Fruit fly (Drosophila melanogaster) whole organism, prepupa: ENCODE data around the gene CG6569.

Experiments
- CG10631 ChIP-seq: fragments of 200-800 bp; sonication (Bioruptor generic); optimal IDR thresholded peaks from 2 replicates; lab custom pipeline; 2016; ENCODE audit warnings: missing biosample characterization, missing genetic modification characterization
- CG11294 ChIP-seq: fragments of 200-800 bp; sonication (Bioruptor generic); IDR thresholded peaks from 2 replicates; pipeline ENCODE4 v1.3.6; 2022; ENCODE audit warnings: missing biosample characterization, missing genetic modification characterization
- CG11762 ChIP-seq: fragments of 200-800 bp; sonication (Bioruptor generic); optimal IDR thresholded peaks from 3 replicates; lab custom pipeline; 2016; ENCODE audit warnings: missing biosample characterization, missing genetic modification characterization; ENCODE audit not compliant: insufficient read depth
- CG11902 ChIP-seq: fragments of 200-800 bp; sonication (Bioruptor generic); optimal IDR thresholded peaks from 3 replicates; lab custom pipeline; 2016; ENCODE audit warnings: missing biosample characterization, missing genetic modification characterization
- CG15336 ChIP-seq: fragments of 200-800 bp; sonication (Bioruptor generic); IDR thresholded peaks from 2 replicates; pipeline ENCODE4 v1.3.6; 2022; ENCODE audit warnings: missing biosample characterization, missing genetic modification characterization
- CG16779 ChIP-seq: fragments of 200-800 bp; sonication (Bioruptor generic); optimal IDR thresholded peaks from 3 replicates; lab custom pipeline; 2017; ENCODE audit warnings: missing biosample characterization, mild to moderate bottlenecking, missing genetic modification characterization
- CG3032 ChIP-seq: fragments of 200-800 bp; optimal IDR thresholded peaks from 2 replicates; lab custom pipeline; 2019; ENCODE audit warnings: missing biosample characterization, mild to moderate bottlenecking, missing genetic modification characterization, moderate library complexity
- CG32006 ChIP-seq: fragments of 200-800 bp; sonication (Bioruptor generic); optimal IDR thresholded peaks from 3 replicates; lab custom pipeline; 2017; ENCODE audit warnings: missing biosample characterization, mild to moderate bottlenecking, missing genetic modification characterization
- CG34406 ChIP-seq: fragments of 200-800 bp; sonication (Bioruptor generic); optimal IDR thresholded peaks from 3 replicates; lab custom pipeline; 2016; ENCODE audit warnings: missing biosample characterization, missing genetic modification characterization
- CG3919 ChIP-seq: fragments of 200-800 bp; sonication (Bioruptor generic); optimal IDR thresholded peaks from 3 replicates; lab custom pipeline; 2016; ENCODE audit warnings: missing biosample characterization, missing genetic modification characterization
- CG6163 ChIP-seq: fragments of 200-800 bp; sonication (Bioruptor generic); IDR thresholded peaks from 3 replicates; pipeline ENCODE4 v1.3.6; 2022; ENCODE audit warnings: missing biosample characterization, missing genetic modification characterization
- CG6276 ChIP-seq: fragments of 200-800 bp; sonication (Bioruptor generic); optimal IDR thresholded peaks from 2 replicates; lab custom pipeline; 2017; ENCODE audit warnings: missing biosample characterization, mild to moderate bottlenecking, missing genetic modification characterization
- CG6792 ChIP-seq: fragments of 200-800 bp; sonication (Bioruptor generic); optimal IDR thresholded peaks from 3 replicates; lab custom pipeline; 2016; ENCODE audit warnings: missing biosample characterization, missing genetic modification characterization
- CG6808 ChIP-seq: fragments of 200-800 bp; sonication (Bioruptor generic); optimal IDR thresholded peaks from 3 replicates; lab custom pipeline; 2017; ENCODE audit warnings: missing biosample characterization, missing genetic modification characterization, mild to moderate bottlenecking, moderate library complexity, missing genetic modification reagents
- CG7368 ChIP-seq: fragments of 200-800 bp; sonication (Bioruptor generic); optimal IDR thresholded peaks from 3 replicates; lab custom pipeline; 2016; ENCODE audit warnings: missing biosample characterization, missing genetic modification characterization
- CG8119 ChIP-seq: fragments of 200-800 bp; sonication (Bioruptor generic); IDR thresholded peaks from 3 replicates; pipeline ENCODE4 v1.3.6; 2022; ENCODE audit warnings: missing biosample characterization, missing genetic modification characterization
- CG8632 ChIP-seq: fragments of 200-800 bp; sonication (Bioruptor generic); optimal IDR thresholded peaks from 3 replicates; lab custom pipeline; 2016; ENCODE audit warnings: missing biosample characterization, missing genetic modification characterization
- Eip75B ChIP-seq: fragments of 200-800 bp; sonication (Bioruptor generic); optimal IDR thresholded peaks from 3 replicates; lab custom pipeline; 2016; ENCODE audit warnings: missing biosample characterization, missing genetic modification characterization
- Eip78C ChIP-seq: fragments of 200-800 bp; sonication (Bioruptor generic); peaks from one replicate; lab custom pipeline; 2016; ENCODE audit warnings: missing biosample characterization, missing genetic modification characterization
- Eip93F ChIP-seq: fragments of 200-800 bp; sonication (Bioruptor generic); optimal IDR thresholded peaks from 2 replicates; lab custom pipeline; 2016; ENCODE audit warnings: missing biosample characterization, mild to moderate bottlenecking, missing genetic modification characterization
- Ets21C ChIP-seq: fragments of 200-800 bp; sonication (Bioruptor generic); optimal IDR thresholded peaks from 3 replicates; lab custom pipeline; 2016; ENCODE audit warnings: missing biosample characterization, missing genetic modification characterization
- Gug ChIP-seq: fragments of 200-800 bp; sonication (Bioruptor generic); IDR thresholded peaks from 2 replicates; pipeline ENCODE4 v1.3.6; 2022; ENCODE audit warnings: missing biosample characterization, missing genetic modification characterization
- Hr38 ChIP-seq: sonication (Bioruptor generic); optimal IDR thresholded peaks from 2 replicates; lab custom pipeline; 2016; ENCODE audit warnings: missing biosample characterization, missing genetic modification characterization
- Hr4 ChIP-seq: fragments of 200-800 bp; sonication (Bioruptor generic); optimal IDR thresholded peaks from 3 replicates; lab custom pipeline; 2016; ENCODE audit warnings: missing biosample characterization, missing genetic modification characterization
- Met ChIP-seq: fragments of 200-800 bp; sonication (Bioruptor generic); optimal IDR thresholded peaks from 3 replicates; lab custom pipeline; 2016; ENCODE audit warnings: missing biosample characterization, missing genetic modification characterization
- OdsH ChIP-seq: fragments of 200-800 bp; sonication (Bioruptor generic); optimal IDR thresholded peaks from 3 replicates; lab custom pipeline; 2016; ENCODE audit warnings: missing biosample characterization, missing genetic modification characterization
- Smox ChIP-seq: fragments of 200-800 bp; sonication (Bioruptor generic); optimal IDR thresholded peaks from 3 replicates; lab custom pipeline; 2016; ENCODE audit warnings: missing biosample characterization, missing genetic modification characterization
- Sox102F ChIP-seq: fragments of 200-800 bp; sonication (Bioruptor generic); optimal IDR thresholded peaks from 2 replicates; lab custom pipeline; 2016; ENCODE audit warnings: missing biosample characterization, mild to moderate bottlenecking, missing genetic modification characterization
- Sox14 ChIP-seq: fragments of 200-800 bp; sonication (Bioruptor generic); optimal IDR thresholded peaks from 3 replicates; lab custom pipeline; 2016; ENCODE audit warnings: missing biosample characterization, missing genetic modification characterization
- achi ChIP-seq: fragments of 200-800 bp; sonication (Bioruptor generic); optimal IDR thresholded peaks from 3 replicates; lab custom pipeline; 2016; ENCODE audit warnings: missing biosample characterization, missing genetic modification characterization
- acj6 ChIP-seq: fragments of 200-800 bp; sonication (Bioruptor generic); optimal IDR thresholded peaks from 3 replicates; lab custom pipeline; 2016; ENCODE audit warnings: missing biosample characterization, missing genetic modification characterization
- cyc ChIP-seq: fragments of 200-800 bp; sonication (Bioruptor generic); optimal IDR thresholded peaks from 3 replicates; lab custom pipeline; 2016; ENCODE audit warnings: missing biosample characterization, missing genetic modification characterization
- dac ChIP-seq: fragments of 200-800 bp; sonication (Bioruptor generic); optimal IDR thresholded peaks from 2 replicates; lab custom pipeline; 2017; ENCODE audit warnings: missing biosample characterization, mild to moderate bottlenecking, missing genetic modification characterization
- eg ChIP-seq: fragments of 200-800 bp; sonication (Bioruptor generic); IDR thresholded peaks from 3 replicates; pipeline ENCODE4 v1.3.6; 2022; ENCODE audit warnings: missing biosample characterization, missing genetic modification characterization
- esn ChIP-seq: fragments of 200-800 bp; sonication (Bioruptor generic); optimal IDR thresholded peaks from 2 replicates; lab custom pipeline; 2016; ENCODE audit warnings: missing biosample characterization, mild to moderate bottlenecking, missing genetic modification characterization, moderate library complexity
- fkh ChIP-seq: fragments of 200-800 bp; sonication (Bioruptor generic); optimal IDR thresholded peaks from 3 replicates; lab custom pipeline; 2017; ENCODE audit warnings: missing biosample characterization, mild to moderate bottlenecking, missing genetic modification characterization, moderate library complexity
- lz ChIP-seq: fragments of 200-800 bp; sonication (Bioruptor generic); optimal IDR thresholded peaks from 3 replicates; lab custom pipeline; 2016; ENCODE audit warnings: missing biosample characterization, missing genetic modification characterization
- net ChIP-seq: fragments of 200-800 bp; sonication (Bioruptor generic); optimal IDR thresholded peaks from 3 replicates; lab custom pipeline; 2016; ENCODE audit warnings: missing biosample characterization, missing genetic modification characterization
- salr ChIP-seq, 2 experiments: fragments of 200-800 bp; sonication (Bioruptor generic); optimal IDR thresholded peaks; 3 replicates each; lab custom pipeline; 2016 to 2018; ENCODE audit warnings: missing biosample characterization in 2 of 2, missing genetic modification characterization in 2 of 2, mild to moderate bottlenecking in 1 of 2
- spab ChIP-seq: fragments of 200-800 bp; sonication (Bioruptor generic); optimal IDR thresholded peaks from 2 replicates; lab custom pipeline; 2017; ENCODE audit warnings: missing biosample characterization, mild to moderate bottlenecking, missing genetic modification characterization, missing genetic modification reagents
- ss ChIP-seq, 2 experiments: fragments of 200-800 bp; sonication (Bioruptor generic); optimal IDR thresholded peaks; 2 replicates in 1 of 2; 3 replicates in 1 of 2; lab custom pipeline; 2017 to 2018; ENCODE audit warnings: mild to moderate bottlenecking in 2 of 2, missing biosample characterization in 2 of 2, missing genetic modification characterization in 2 of 2, moderate library complexity in 1 of 2
- svp ChIP-seq: fragments of 200-800 bp; sonication (Bioruptor generic); peaks from one replicate; lab custom pipeline; 2016; ENCODE audit warnings: missing biosample characterization, missing genetic modification characterization
- topi ChIP-seq: fragments of 200-800 bp; sonication (Bioruptor generic); optimal IDR thresholded peaks from 3 replicates; lab custom pipeline; 2016; ENCODE audit warnings: missing biosample characterization, missing genetic modification characterization
- vri ChIP-seq: fragments of 200-800 bp; sonication (Bioruptor generic); optimal IDR thresholded peaks from 3 replicates; lab custom pipeline; 2016; ENCODE audit warnings: missing biosample characterization, mild to moderate bottlenecking, missing genetic modification characterization

The CG6569 gene

DNA sequence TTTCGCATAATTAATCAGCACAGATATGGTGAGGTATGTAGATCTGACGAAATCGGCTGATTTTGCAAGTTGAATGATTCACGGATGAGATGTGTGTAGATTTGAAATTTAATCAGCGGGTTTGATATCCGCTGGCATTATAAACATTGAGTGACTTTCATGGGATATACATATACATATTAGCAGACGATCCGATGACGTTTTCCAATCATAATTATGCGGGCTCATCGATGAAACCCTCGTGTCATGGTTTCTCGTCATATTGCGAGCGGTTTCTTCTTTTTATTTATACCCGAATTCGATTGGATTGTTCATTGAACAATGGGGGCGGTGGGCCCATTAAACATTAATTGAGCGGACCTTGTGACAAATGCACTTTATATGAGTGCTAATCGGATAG lies 3.2 kb downstream of the CG6569 start:
- TF ChIP-seq Eip93F (GFP tag; lab: Kevin White, UChicago), result no peak
- TF ChIP-seq vri (GFP tag; lab: Kevin White, UChicago), result no peak

DNA sequence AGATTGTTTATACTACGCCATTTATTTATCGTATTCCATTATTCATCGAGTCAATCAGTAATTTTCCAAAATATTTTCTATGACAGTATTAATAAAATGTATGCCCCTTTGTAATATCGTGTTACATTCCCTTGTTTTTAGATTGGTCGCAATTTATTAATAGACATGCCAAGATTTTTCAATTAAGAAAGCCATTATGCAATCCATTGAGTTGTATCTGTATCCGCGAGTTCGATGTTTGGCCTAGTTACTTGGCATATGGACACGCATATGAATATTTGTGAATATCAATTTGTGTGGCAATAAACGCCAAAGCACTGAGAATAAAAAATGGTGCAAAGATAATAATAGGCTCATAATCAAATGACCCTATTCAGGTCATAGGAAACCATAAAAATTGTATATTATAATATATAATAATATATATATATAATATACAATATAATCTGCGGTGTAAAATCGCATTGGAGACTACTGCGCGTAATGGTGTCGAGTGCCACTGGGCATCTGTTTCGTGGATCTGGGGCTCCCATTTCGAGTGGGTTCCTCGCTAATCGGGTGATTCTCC lies 3.8 kb downstream of the CG6569 start:
- TF ChIP-seq svp (GFP tag; lab: Kevin White, UChicago) (peak; percentile 53), CG8119 (0 out of 3 replicates have a peak, but pooled peaks have one; percentile 38), eg (GFP tag; lab: Robert Waterston, UW) (no peak), CG32006 (GFP tag; lab: Kevin White, UChicago) (peak; percentile 15)

DNA sequence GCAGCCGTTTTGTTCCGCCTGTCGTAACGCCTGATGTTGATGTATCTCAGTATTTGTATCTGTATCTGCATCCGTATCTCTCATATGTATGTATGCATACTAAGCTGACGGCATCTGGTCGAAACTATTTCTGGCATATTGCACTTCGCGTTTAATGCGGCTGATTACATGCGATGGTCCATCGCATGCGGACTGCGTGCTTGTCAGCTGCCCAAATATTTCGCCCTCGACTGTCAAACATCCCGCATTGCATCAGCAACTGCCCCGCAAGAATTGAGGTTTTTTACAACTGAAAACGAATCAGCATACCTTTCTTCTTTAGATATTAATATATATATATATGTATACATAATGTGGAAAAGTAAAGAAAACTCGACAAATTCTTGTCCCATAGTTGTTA lies 4.9 kb downstream of the CG6569 start:
- TF ChIP-seq acj6 (GFP tag; lab: Kevin White, UChicago) (no peak), Eip78C (GFP tag; lab: Kevin White, UChicago) (peak; percentile 57)

DNA sequence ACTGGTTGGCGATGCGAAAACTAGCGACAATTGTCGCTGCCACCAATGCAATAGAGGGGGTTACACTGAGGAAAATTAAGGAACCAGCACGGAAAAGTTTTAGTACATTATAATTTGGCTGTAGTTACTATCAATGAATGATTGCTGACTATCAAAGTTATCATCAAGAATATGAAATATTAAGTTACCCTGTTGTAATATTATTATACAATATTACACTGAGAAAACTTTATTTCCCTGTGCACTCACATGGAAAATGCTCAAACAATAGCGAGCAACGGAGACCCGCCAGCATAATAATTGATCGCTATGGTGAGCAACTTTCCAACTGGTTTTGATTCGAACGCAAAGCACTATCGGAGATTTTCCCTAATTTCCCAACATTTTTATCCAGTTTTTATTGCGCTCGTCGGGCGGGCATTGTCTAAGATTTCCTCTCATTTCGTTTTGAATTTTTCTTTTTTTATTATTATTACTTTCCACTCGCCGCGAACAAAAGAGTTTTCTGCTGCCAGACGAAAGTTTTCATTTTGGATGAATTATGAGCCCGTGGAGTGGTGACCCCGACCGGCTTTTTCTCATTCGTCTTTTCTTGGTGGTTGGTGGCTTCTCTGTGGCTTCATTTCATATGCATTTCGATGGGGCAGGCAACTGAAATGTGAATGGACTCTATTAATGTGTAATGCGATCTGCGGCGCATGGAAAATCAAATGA lies 5.4 kb downstream of the CG6569 start:
- TF ChIP-seq Smox (GFP tag; lab: Kevin White, UChicago), result peak; percentile 13
- TF ChIP-seq Sox14 (GFP tag; lab: Kevin White, UChicago), result peak; percentile 13
- peak; percentile 54 for TF ChIP-seq CG10631 (GFP tag; lab: Kevin White, UChicago)
- peak; percentile 93 for TF ChIP-seq CG6276 (GFP tag; lab: Kevin White, UChicago)
- TF ChIP-seq CG3032 (tag; lab: Kevin White, UChicago), result no peak
- TF ChIP-seq CG6792 (GFP tag; lab: Kevin White, UChicago), result peak; percentile 50
- no peak for TF ChIP-seq svp (GFP tag; lab: Kevin White, UChicago)
- TF ChIP-seq dac (GFP tag; lab: Kevin White, UChicago), result peak; percentile 96
- peak; percentile 69 for TF ChIP-seq achi (GFP tag; lab: Kevin White, UChicago)
- peak; percentile 80 for TF ChIP-seq net (GFP tag; lab: Kevin White, UChicago)
- peak; percentile 41 for TF ChIP-seq lz (GFP tag; lab: Kevin White, UChicago)
- peak; percentile 96 for TF ChIP-seq CG8119
- peak; percentile 96 for TF ChIP-seq eg (GFP tag; lab: Robert Waterston, UW)
- TF ChIP-seq CG7368 (GFP tag; lab: Kevin White, UChicago), result peak; percentile 32
- peak; percentile 96 for TF ChIP-seq Hr4 (GFP tag; lab: Kevin White, UChicago)
- peak; percentile 32 for TF ChIP-seq CG8632 (GFP tag; lab: Kevin White, UChicago)
- peak; percentile 63 for TF ChIP-seq Eip75B (GFP tag; lab: Kevin White, UChicago)
- peak; percentile 21 for TF ChIP-seq Sox102F (GFP tag; lab: Kevin White, UChicago)
- peak; percentile 43 for TF ChIP-seq acj6 (GFP tag; lab: Kevin White, UChicago)
- peak; percentile 13 for TF ChIP-seq CG34406 (GFP tag; lab: Kevin White, UChicago)
- TF ChIP-seq Met (GFP tag; lab: Kevin White, UChicago), result peak; percentile 29
- TF ChIP-seq CG11762 (GFP tag; lab: Kevin White, UChicago), result peak; percentile 46
- TF ChIP-seq ss (GFP tag; optimal IDR thresholded peaks at IDR 0.05; lab: Kevin White, UChicago), result no peak
- TF ChIP-seq spab (GFP tag; lab: Kevin White, UChicago), result peak; percentile 13
- peak in 1 of 2 experiments; percentile 83 for TF ChIP-seq salr (GFP tag; optimal IDR thresholded peaks at IDR 0.05; lab: Kevin White, UChicago)
- TF ChIP-seq CG6163 (GFP tag; lab: Robert Waterston, UW), result peak; percentile 88
- TF ChIP-seq CG6808, result no peak
- TF ChIP-seq CG15336, result peak; percentile 97
- peak; percentile 80 for TF ChIP-seq OdsH (GFP tag; lab: Kevin White, UChicago)
- TF ChIP-seq Ets21C (GFP tag; lab: Kevin White, UChicago), result peak; percentile 3
- TF ChIP-seq Gug (GFP tag; lab: Robert Waterston, UW), result peak; percentile 84
- peak; percentile 73 for TF ChIP-seq CG11294
- TF ChIP-seq Hr38 (GFP tag; lab: Kevin White, UChicago), result no peak
- TF ChIP-seq CG16779 (tag; lab: Kevin White, UChicago), result peak; percentile 61
- TF ChIP-seq CG3919 (GFP tag; lab: Kevin White, UChicago), result peak; percentile 51
- TF ChIP-seq CG32006 (GFP tag; lab: Kevin White, UChicago), result peak; percentile 97
- no peak for TF ChIP-seq fkh
- TF ChIP-seq esn (GFP tag; lab: Kevin White, UChicago), result peak; percentile 31
- TF ChIP-seq CG11902 (GFP tag; lab: Kevin White, UChicago), result no peak
- TF ChIP-seq topi (GFP tag; lab: Kevin White, UChicago), result no peak
- TF ChIP-seq cyc (GFP tag; lab: Kevin White, UChicago), result no peak
